Fruit fly (Drosophila melanogaster): Measurements from ENCODE around the gene CG14626.
A peak's percentile ranks its signal among the peaks of the same experiment; 100 is the strongest.

The CG14626 gene

dm6 chrX:1232533-1233212 is 48.1 kb downstream of the CG14626 start (continued):
- TF ChIP-seq pan (optimal IDR thresholded peaks at IDR 0.05) (no peak), pan (GFP tag; optimal IDR thresholded peaks at IDR 0.05 in 1 of 2, IDR thresholded peaks at IDR 0.05 in 1 of 2) (no peak), Ets65A (GFP tag) (no peak), lilli (GFP tag; optimal IDR thresholded peaks at IDR 0.05) (no peak), CG15073 (GFP tag; optimal IDR thresholded peaks at IDR 0.05) (no peak), Elba2 (GFP tag; optimal IDR thresholded peaks at IDR 0.05) (no peak), CG33213 (GFP tag; optimal IDR thresholded peaks at IDR 0.05) (no peak), sens-2 (GFP tag; IDR thresholded peaks at IDR 0.05) (no peak), twi (tag; optimal IDR thresholded peaks at IDR 0.05) (peak; percentile 91), Neu2 (GFP tag; optimal IDR thresholded peaks at IDR 0.05; ENCODE audit: borderline replicate concordance) (no peak), CG8290 (GFP tag; optimal IDR thresholded peaks at IDR 0.05) (no peak), CG8290 (tag; optimal IDR thresholded peaks at IDR 0.05) (no peak), ken (GFP tag; IDR thresholded peaks at IDR 0.05) (no peak), crol (GFP tag; IDR thresholded peaks at IDR 0.05) (peak; percentile 54), insv (GFP tag; optimal IDR thresholded peaks at IDR 0.05) (no peak), dimm (GFP tag; IDR thresholded peaks at IDR 0.05) (no peak), CG9437 (GFP tag; optimal IDR thresholded peaks at IDR 0.05) (no peak), Ptx1 (GFP tag; IDR thresholded peaks at IDR 0.05) (no peak), CG1832 (GFP tag; optimal IDR thresholded peaks at IDR 0.05) (peak; percentile 18), pita (GFP tag; optimal IDR thresholded peaks at IDR 0.05) (no peak), CG12942 (GFP tag; optimal IDR thresholded peaks at IDR 0.05) (no peak), rib (GFP tag; IDR thresholded peaks at IDR 0.05) (no peak), CkIIα-i1 (GFP tag; IDR thresholded peaks at IDR 0.05) (no peak), CG3163 (GFP tag; optimal IDR thresholded peaks at IDR 0.05) (peak; percentile 29), cato (GFP tag; optimal IDR thresholded peaks at IDR 0.05; ENCODE audit: borderline replicate concordance) (no peak), Sry-β (GFP tag; optimal IDR thresholded peaks at IDR 0.05) (no peak), chinmo (GFP tag; IDR thresholded peaks at IDR 0.05; ENCODE audit: partially characterized antibody) (0 out of 4 replicates have a peak, but pooled peaks have one; percentile 6), CG6854 (GFP tag; optimal IDR thresholded peaks at IDR 0.05) (no peak), Gug (GFP tag; IDR thresholded peaks at IDR 0.05) (no peak), zen2 (GFP tag; IDR thresholded peaks at IDR 0.05; ENCODE audit: partially characterized antibody) (no peak), CG17912 (GFP tag; optimal IDR thresholded peaks at IDR 0.05) (no peak), peb (GFP tag; IDR thresholded peaks at IDR 0.05) (no peak), CG1529 (GFP tag; optimal IDR thresholded peaks at IDR 0.05) (no peak), gfzf (GFP tag; optimal IDR thresholded peaks at IDR 0.05) (no peak), CG32767 (GFP tag; IDR thresholded peaks at IDR 0.05) (no peak), CG8388 (GFP tag; optimal IDR thresholded peaks at IDR 0.05) (no peak), CG1647 (GFP tag; optimal IDR thresholded peaks at IDR 0.05) (no peak), CG7987 (GFP tag; optimal IDR thresholded peaks at IDR 0.05) (peak; percentile 32), CG6272 (GFP tag; IDR thresholded peaks at IDR 0.05) (no peak), Sry-δ (GFP tag; optimal IDR thresholded peaks at IDR 0.05) (no peak), slbo (GFP tag; IDR thresholded peaks at IDR 0.05) (no peak), fd64A (GFP tag; optimal IDR thresholded peaks at IDR 0.05) (no peak), dm (GFP tag; optimal IDR thresholded peaks at IDR 0.05) (peak; percentile 30), BEAF-32 (GFP tag; optimal IDR thresholded peaks at IDR 0.05) (no peak), CG14014 (GFP tag; IDR thresholded peaks at IDR 0.05) (no peak), Side (GFP tag; optimal IDR thresholded peaks at IDR 0.05) (no peak), pros (GFP tag; optimal IDR thresholded peaks at IDR 0.05) (peak; percentile 45), Bteb2 (GFP tag; optimal IDR thresholded peaks at IDR 0.05) (no peak), CG6813 (GFP tag; optimal IDR thresholded peaks at IDR 0.05) (no peak), corto (GFP tag; optimal IDR thresholded peaks at IDR 0.05) (no peak), CG7556 (GFP tag; optimal IDR thresholded peaks at IDR 0.05) (no peak), Optix (GFP tag; IDR thresholded peaks at IDR 0.05) (no peak)

Measured in whole organism, embryonic.